Worm (Caenorhabditis elegans): ENCODE measurements around the gene tag-77.

ce11 chrIV:8520594-8520993, 10.2 kb upstream of the tag-77 start, which contains the start of gene pkg-2:
- TF ChIP-seq hlh-8 (tag; optimal IDR thresholded peaks at IDR 0.05) (no peak), pha-4 (tag; optimal IDR thresholded peaks at IDR 0.05) (no peak)

Data from whole organism, late embryonic.